Worm (Caenorhabditis elegans) whole organism, L2 larva: ENCODE measurements around the gene F16B4.2.

Source experiments
- F13H6.1 ChIP-seq: sonication (generic microtip); optimal IDR thresholded peaks from 2 replicates; lab custom pipeline; 2016; ENCODE audit warnings: missing genetic modification characterization, missing compliant biosample characterization
- Y55F3AM.14 ChIP-seq: fragments of 200-800 bp; sonication (Bioruptor generic); optimal IDR thresholded peaks from 2 replicates; lab custom pipeline; 2018; ENCODE audit warnings: mild to moderate bottlenecking, missing genetic modification characterization, missing compliant biosample characterization
- ama-1 ChIP-seq: fragments of 150-350 bp; optimal IDR thresholded peaks from 2 replicates; lab custom pipeline; 2018; ENCODE audit warnings: inconsistent platforms
- ceh-82 ChIP-seq: fragments of 150-350 bp; optimal IDR thresholded peaks from 2 replicates; lab custom pipeline; 2014; ENCODE audit warnings: missing biosample characterization, missing genetic modification characterization
- egl-27 ChIP-seq: sonication (generic microtip); optimal IDR thresholded peaks from 3 replicates; lab custom pipeline; 2017; ENCODE audit warnings: missing biosample characterization, missing genetic modification reagents, missing genetic modification characterization
- elt-3 ChIP-seq: sonication (generic microtip); optimal IDR thresholded peaks from 2 replicates; lab custom pipeline; 2017; ENCODE audit warnings: missing biosample characterization, missing genetic modification characterization
- lin-13 ChIP-seq: fragments of 150-350 bp; optimal IDR thresholded peaks from 2 replicates; lab custom pipeline; 2014; ENCODE audit warnings: missing biosample characterization, missing genetic modification reagents, missing genetic modification characterization
- mdl-1 ChIP-seq, 2 experiments: fragments of 150-350 bp in 1 of 2; sonication (generic microtip) in 1 of 2; optimal IDR thresholded peaks; 2 replicates each; lab custom pipeline; 2017; ENCODE audit warnings: missing biosample characterization in 2 of 2, missing genetic modification characterization in 2 of 2
- nhr-11 ChIP-seq: fragments of 150-350 bp; optimal IDR thresholded peaks from 2 replicates; lab custom pipeline; 2014; ENCODE audit warnings: missing biosample characterization, missing genetic modification characterization
- nhr-77 ChIP-seq: fragments of 150-350 bp; optimal IDR thresholded peaks from 2 replicates; lab custom pipeline; 2014; ENCODE audit warnings: missing biosample characterization, missing genetic modification characterization
- snpc-4 ChIP-seq: fragments of 150-350 bp; optimal IDR thresholded peaks from 2 replicates; lab custom pipeline; 2014; ENCODE audit warnings: missing biosample characterization, missing genetic modification characterization

DNA sequence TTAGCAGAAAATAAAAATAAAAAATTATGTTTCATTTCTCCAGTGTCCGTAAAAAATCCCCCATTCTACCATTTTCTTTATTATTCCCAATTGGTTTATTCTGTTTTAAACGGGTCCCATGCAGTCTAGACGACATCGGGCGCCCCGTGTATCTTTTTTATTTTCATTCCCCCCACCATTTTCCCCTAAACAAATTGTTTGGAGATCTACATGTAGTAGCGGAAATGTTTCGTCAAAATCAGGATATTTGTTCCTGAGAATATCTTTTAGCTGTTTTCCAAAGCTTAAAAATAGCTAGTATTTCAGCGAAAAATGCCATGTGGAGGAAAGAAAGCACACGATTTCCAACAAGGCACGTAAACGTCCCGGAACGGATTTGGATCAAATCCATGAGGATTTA, 12.7 kb upstream of the F16B4.2 start, which contains the start of gene F16B4.5:
- TF ChIP-seq Y55F3AM.14 (GFP tag; lab: Kevin White, UChicago) (no peak), nhr-11 (tag; lab: Kevin White, UChicago) (no peak), egl-27 (tag; lab: Kevin White, UChicago) (no peak), ama-1 (lab: Kevin White, UChicago) (no peak), snpc-4 (tag; lab: Kevin White, UChicago) (no peak), elt-3 (tag; lab: Kevin White, UChicago) (no peak), F13H6.1 (tag; lab: Kevin White, UChicago) (no peak), nhr-77 (tag; lab: Kevin White, UChicago) (no peak), ceh-82 (tag; lab: Kevin White, UChicago) (no peak), mdl-1 (tag; optimal IDR thresholded peaks at IDR 0.05; lab: Kevin White, UChicago) (no peak), lin-13 (GFP tag; lab: Kevin White, UChicago) (no peak)
